Worm (Caenorhabditis elegans) whole organism, late embryonic: ENCODE measurements around the gene cox-16.

Experiments used
- C38D4.7 ChIP-seq: fragments of 200-800 bp; sonication (Bioruptor generic); optimal IDR thresholded peaks from 2 replicates; lab custom pipeline; 2018; ENCODE audit warnings: mild to moderate bottlenecking, missing genetic modification characterization, moderate library complexity, missing compliant biosample characterization
- F13H6.1 ChIP-seq: sonication (generic microtip); optimal IDR thresholded peaks from 2 replicates; lab custom pipeline; 2016; ENCODE audit warnings: missing genetic modification characterization, missing compliant biosample characterization
- Y22D7AL.16 ChIP-seq: sonication (generic microtip); optimal IDR thresholded peaks from 2 replicates; lab custom pipeline; 2016; ENCODE audit warnings: missing genetic modification characterization, missing compliant biosample characterization
- ahr-1 ChIP-seq: sonication (generic microtip); optimal IDR thresholded peaks from 2 replicates; lab custom pipeline; 2016; ENCODE audit warnings: missing genetic modification characterization, missing compliant biosample characterization
- ceh-14 ChIP-seq: sonication (generic microtip); optimal IDR thresholded peaks from 2 replicates; lab custom pipeline; 2016; ENCODE audit warnings: missing genotype, missing genetic modification characterization, missing compliant biosample characterization
- elt-2 ChIP-seq: sonication (generic microtip); optimal IDR thresholded peaks from 2 replicates; lab custom pipeline; 2016; ENCODE audit warnings: missing genetic modification reagents, missing genetic modification characterization, missing compliant biosample characterization
- fkh-10 ChIP-seq: fragments of 150-350 bp; optimal IDR thresholded peaks from 2 replicates; lab custom pipeline; 2014; ENCODE audit warnings: missing biosample characterization, missing genetic modification reagents, missing genetic modification characterization
- unc-55 ChIP-seq: sonication (generic microtip); optimal IDR thresholded peaks from 2 replicates; lab custom pipeline; 2017; ENCODE audit warnings: missing biosample characterization, missing genetic modification reagents, missing genetic modification characterization
- ztf-16 ChIP-seq: sonication (generic microtip); optimal IDR thresholded peaks from 2 replicates; lab custom pipeline; 2017; ENCODE audit warnings: missing genetic modification characterization, missing compliant biosample characterization

DNA sequence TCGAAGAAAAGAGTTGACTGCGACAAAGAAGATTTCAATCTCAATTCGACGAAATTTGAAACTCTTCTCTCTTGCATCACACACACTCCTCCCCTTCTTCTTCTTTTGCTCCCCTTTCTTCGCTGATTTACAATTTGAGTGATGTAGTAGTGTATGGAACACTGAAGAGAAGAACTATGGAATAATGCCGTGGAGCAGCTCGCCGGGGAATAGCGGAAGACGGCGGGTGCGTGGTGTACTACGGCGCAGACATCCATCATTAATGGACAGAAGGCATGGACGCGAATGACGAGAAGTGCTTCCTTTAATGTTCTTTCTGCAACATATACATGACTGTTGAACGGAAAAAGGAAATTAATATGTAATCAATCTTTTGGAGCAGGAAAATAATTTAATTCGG is 46.8 kb upstream of the cox-16 start:
- no peak for TF ChIP-seq Y22D7AL.16
- no peak for TF ChIP-seq F13H6.1
- no peak for TF ChIP-seq ztf-16
- TF ChIP-seq ceh-14 (tag; lab: Kevin White, UChicago) = no peak
- no peak for TF ChIP-seq ahr-1 (tag; lab: Kevin White, UChicago)
- no peak for TF ChIP-seq elt-2
- TF ChIP-seq C38D4.7 (GFP tag; lab: Kevin White, UChicago) = no peak
- peak; percentile 46 for TF ChIP-seq unc-55
- TF ChIP-seq fkh-10 = no peak
